Worm (Caenorhabditis elegans) whole organism, L1 larva: ENCODE results near the gene Y57G11C.33.

Source experiments
- C16A3.4 ChIP-seq: fragments of 150-350 bp; optimal IDR thresholded peaks from 2 replicates; lab custom pipeline; 2014; ENCODE audit warnings: missing biosample characterization, missing genetic modification characterization
- F16B12.6 ChIP-seq: fragments of 150-350 bp; optimal IDR thresholded peaks from 2 replicates; lab custom pipeline; 2014; ENCODE audit warnings: missing biosample characterization, missing genetic modification characterization
- Y116A8C.19 ChIP-seq: sonication (generic microtip); optimal IDR thresholded peaks from 2 replicates; lab custom pipeline; 2016; ENCODE audit warnings: missing compliant biosample characterization, missing genetic modification characterization, borderline replicate concordance
- blmp-1 ChIP-seq: fragments of 150-350 bp; optimal IDR thresholded peaks from 2 replicates; lab custom pipeline; 2014; ENCODE audit warnings: missing biosample characterization, missing genetic modification characterization
- ceh-63 ChIP-seq: fragments of 200-800 bp; sonication (Bioruptor generic); optimal IDR thresholded peaks from 2 replicates; lab custom pipeline; 2018; ENCODE audit warnings: mild to moderate bottlenecking, missing genetic modification characterization, missing compliant biosample characterization
- ceh-8 ChIP-seq: fragments of 200-800 bp; sonication (Bioruptor generic); optimal IDR thresholded peaks from 2 replicates; lab custom pipeline; 2018; ENCODE audit warnings: mild to moderate bottlenecking, missing genetic modification characterization, moderate library complexity, missing compliant biosample characterization
- ceh-82 ChIP-seq, 3 experiments: fragments of 150-350 bp in 1 of 3; sonication (generic microtip) in 2 of 3; optimal IDR thresholded peaks; 2 replicates each; lab custom pipeline; 2014 to 2017; ENCODE audit warnings: missing biosample characterization in 3 of 3, missing genetic modification characterization in 3 of 3
- ceh-90 ChIP-seq: sonication (generic microtip); optimal IDR thresholded peaks from 2 replicates; lab custom pipeline; 2016; ENCODE audit warnings: missing genetic modification characterization, missing compliant biosample characterization
- ces-1 ChIP-seq: fragments of 150-350 bp; optimal IDR thresholded peaks from 2 replicates; lab custom pipeline; 2014; ENCODE audit warnings: missing biosample characterization, missing genetic modification reagents, missing genetic modification characterization
- dpl-1 ChIP-seq, 3 experiments: fragments of 150-350 bp in 2 of 3; sonication (generic microtip) in 1 of 3; optimal IDR thresholded peaks; 2 replicates each; lab custom pipeline; 2014 to 2017; ENCODE audit warnings: missing biosample characterization in 3 of 3, missing genetic modification characterization in 3 of 3, missing genetic modification reagents in 3 of 3
- dsc-1 ChIP-seq: sonication (generic microtip); optimal IDR thresholded peaks from 2 replicates; lab custom pipeline; 2016; ENCODE audit warnings: mild to moderate bottlenecking, missing genetic modification characterization, missing compliant biosample characterization
- elt-2 ChIP-seq: sonication (generic microtip); optimal IDR thresholded peaks from 2 replicates; lab custom pipeline; 2016; ENCODE audit warnings: missing genetic modification characterization, mild to moderate bottlenecking, inconsistent platforms, missing compliant biosample characterization, missing genetic modification reagents
- elt-3 ChIP-seq, 6 experiments: fragments of 150-350 bp in 1 of 6; sonication (generic microtip); optimal IDR thresholded peaks; 2 replicates each; lab custom pipeline; 2017 to 2018; ENCODE audit warnings: missing biosample characterization in 6 of 6, missing genetic modification characterization in 6 of 6, inconsistent platforms in 1 of 6
- ets-5 ChIP-seq: fragments of 200-800 bp; sonication (Bioruptor generic); IDR thresholded peaks from 2 replicates; pipeline ENCODE4 v1.3.6; 2022; ENCODE audit warnings: missing genetic modification characterization, missing compliant biosample characterization
- fkh-10 ChIP-seq: sonication (generic microtip); optimal IDR thresholded peaks from 2 replicates; lab custom pipeline; 2017; ENCODE audit warnings: missing biosample characterization, missing genetic modification reagents, missing genetic modification characterization
- fkh-4 ChIP-seq: sonication (generic microtip); optimal IDR thresholded peaks from 2 replicates; lab custom pipeline; 2016; ENCODE audit warnings: missing compliant biosample characterization, missing genetic modification characterization, borderline replicate concordance
- fos-1 ChIP-seq: fragments of 150-350 bp; optimal IDR thresholded peaks from 2 replicates; lab custom pipeline; 2014; ENCODE audit warnings: missing biosample characterization, missing genetic modification characterization
- isw-1 ChIP-seq: fragments of 200-800 bp; sonication (Bioruptor generic); IDR thresholded peaks from 2 replicates; pipeline ENCODE4 v1.3.6; 2022; ENCODE audit warnings: missing genetic modification characterization, missing compliant biosample characterization
- jun-1 ChIP-seq: fragments of 150-350 bp; optimal IDR thresholded peaks from 2 replicates; lab custom pipeline; 2014; ENCODE audit warnings: missing biosample characterization, missing genetic modification reagents, missing genetic modification characterization
- lin-13 ChIP-seq: fragments of 150-350 bp; optimal IDR thresholded peaks from 2 replicates; lab custom pipeline; 2014; ENCODE audit warnings: missing biosample characterization, missing genetic modification reagents, missing genetic modification characterization
- lin-14 ChIP-seq: fragments of 200-800 bp; sonication (Bioruptor generic); optimal IDR thresholded peaks from 2 replicates; lab custom pipeline; 2018; ENCODE audit warnings: mild to moderate bottlenecking, missing genetic modification characterization, moderate library complexity, missing compliant biosample characterization
- lin-35 ChIP-seq, 2 experiments: fragments of 150-350 bp; optimal IDR thresholded peaks; 2 replicates each; lab custom pipeline; 2014; ENCODE audit warnings: missing biosample characterization in 2 of 2, missing genetic modification characterization in 2 of 2, missing genetic modification reagents in 2 of 2
- lir-3 ChIP-seq: sonication (generic microtip); optimal IDR thresholded peaks from 2 replicates; lab custom pipeline; 2016; ENCODE audit warnings: mild to moderate bottlenecking, missing genetic modification characterization, moderate library complexity, missing compliant biosample characterization; ENCODE audit not compliant: poor library complexity
- mdl-1 ChIP-seq, 2 experiments: fragments of 150-350 bp; optimal IDR thresholded peaks; 2 replicates each; lab custom pipeline; 2014 to 2017; ENCODE audit warnings: missing biosample characterization in 2 of 2, missing genetic modification characterization in 2 of 2, inconsistent platforms in 1 of 2
- mef-2 ChIP-seq: fragments of 150-350 bp; optimal IDR thresholded peaks from 2 replicates; lab custom pipeline; 2014; ENCODE audit warnings: missing biosample characterization, missing genetic modification characterization
- nhr-12 ChIP-seq: sonication (generic microtip); optimal IDR thresholded peaks from 2 replicates; lab custom pipeline; 2017; ENCODE audit warnings: missing biosample characterization, missing genetic modification characterization
- nhr-20 ChIP-seq: sonication (generic microtip); optimal IDR thresholded peaks from 2 replicates; lab custom pipeline; 2016; ENCODE audit warnings: mild to moderate bottlenecking, missing genetic modification characterization, missing compliant biosample characterization
- nhr-28 ChIP-seq: fragments of 150-350 bp; optimal IDR thresholded peaks from 2 replicates; lab custom pipeline; 2014; ENCODE audit warnings: missing biosample characterization, missing genetic modification characterization
- nhr-47 ChIP-seq: sonication (generic microtip); optimal IDR thresholded peaks from 2 replicates; lab custom pipeline; 2016; ENCODE audit warnings: mild to moderate bottlenecking, missing genetic modification characterization, moderate library complexity, missing compliant biosample characterization
- nhr-77 ChIP-seq: fragments of 150-350 bp; optimal IDR thresholded peaks from 2 replicates; lab custom pipeline; 2014; ENCODE audit warnings: missing biosample characterization, missing genetic modification characterization
- nhr-84 ChIP-seq: sonication (generic microtip); optimal IDR thresholded peaks from 2 replicates; lab custom pipeline; 2017; ENCODE audit warnings: missing biosample characterization, missing genetic modification characterization
- nhr-90 ChIP-seq: sonication (generic microtip); optimal IDR thresholded peaks from 2 replicates; lab custom pipeline; 2016; ENCODE audit warnings: mild to moderate bottlenecking, missing genetic modification characterization, missing compliant biosample characterization; ENCODE audit not compliant: poor library complexity
- pag-3 ChIP-seq: sonication (generic microtip); optimal IDR thresholded peaks from 2 replicates; lab custom pipeline; 2017; ENCODE audit warnings: missing genetic modification characterization, mild to moderate bottlenecking, missing compliant biosample characterization, antibody characterized with exemption, borderline replicate concordance; ENCODE audit not compliant: insufficient read depth
- rnt-1 ChIP-seq: sonication (generic microtip); optimal IDR thresholded peaks from 2 replicates; lab custom pipeline; 2016; ENCODE audit warnings: mild to moderate bottlenecking, missing genetic modification characterization, moderate library complexity, missing compliant biosample characterization
- skn-1 ChIP-seq: fragments of 150-350 bp; optimal IDR thresholded peaks from 2 replicates; lab custom pipeline; 2014; ENCODE audit warnings: missing biosample characterization, missing genetic modification characterization
- snpc-4 ChIP-seq: fragments of 150-350 bp; optimal IDR thresholded peaks from 2 replicates; lab custom pipeline; 2014; ENCODE audit warnings: missing biosample characterization, missing genetic modification characterization
- snu-23 ChIP-seq: sonication (generic microtip); optimal IDR thresholded peaks from 2 replicates; lab custom pipeline; 2016; ENCODE audit warnings: missing genetic modification characterization, missing compliant biosample characterization
- sox-4 ChIP-seq: sonication (generic microtip); optimal IDR thresholded peaks from 2 replicates; lab custom pipeline; 2016; ENCODE audit warnings: missing genetic modification characterization, missing compliant biosample characterization
- sptf-1 ChIP-seq: fragments of 150-350 bp; optimal IDR thresholded peaks from 2 replicates; lab custom pipeline; 2014; ENCODE audit warnings: missing biosample characterization, missing genetic modification characterization
- sup-37 ChIP-seq: fragments of 200-800 bp; sonication (Bioruptor generic); optimal IDR thresholded peaks from 2 replicates; lab custom pipeline; 2018; ENCODE audit warnings: mild to moderate bottlenecking, missing genetic modification characterization, missing compliant biosample characterization
- tbx-2 ChIP-seq: sonication (generic microtip); optimal IDR thresholded peaks from 2 replicates; lab custom pipeline; 2016; ENCODE audit warnings: missing genetic modification characterization, missing compliant biosample characterization
- tlp-1 ChIP-seq: fragments of 150-350 bp; optimal IDR thresholded peaks from 2 replicates; lab custom pipeline; 2014; ENCODE audit warnings: missing biosample characterization, missing genetic modification characterization
- unc-130 ChIP-seq: fragments of 150-350 bp; optimal IDR thresholded peaks from 2 replicates; lab custom pipeline; 2017; ENCODE audit warnings: missing biosample characterization, missing genetic modification characterization, inconsistent platforms
- unc-30 ChIP-seq: sonication (generic microtip); optimal IDR thresholded peaks from 2 replicates; lab custom pipeline; 2017; ENCODE audit warnings: missing biosample characterization, missing genetic modification characterization
- unc-62 ChIP-seq: fragments of 150-350 bp; optimal IDR thresholded peaks from 2 replicates; lab custom pipeline; 2014; ENCODE audit warnings: missing biosample characterization, missing genetic modification reagents, missing genetic modification characterization
- unc-98 ChIP-seq: fragments of 200-800 bp; sonication (Bioruptor generic); IDR thresholded peaks from 2 replicates; pipeline ENCODE4 v1.3.6; 2022; ENCODE audit warnings: missing genetic modification characterization, missing compliant biosample characterization
- zip-4 ChIP-seq: fragments of 200-800 bp; sonication (Bioruptor generic); optimal IDR thresholded peaks from 2 replicates; lab custom pipeline; 2018; ENCODE audit warnings: mild to moderate bottlenecking, missing genetic modification characterization, moderate library complexity, missing compliant biosample characterization
- ztf-11 ChIP-seq, 2 experiments: sonication (generic microtip); optimal IDR thresholded peaks; 2 replicates each; lab custom pipeline; 2016 to 2017; ENCODE audit warnings: missing genetic modification characterization in 2 of 2, missing biosample characterization in 1 of 2, missing compliant biosample characterization in 1 of 2
- ztf-4 ChIP-seq: fragments of 150-350 bp; optimal IDR thresholded peaks from 2 replicates; lab custom pipeline; 2014; ENCODE audit warnings: missing biosample characterization, missing genetic modification characterization

Gene Y57G11C.33

ce11 chrIV:14609774-14610173 is 47.1 kb upstream of the Y57G11C.33 start (continued):
- no peak for TF ChIP-seq ceh-63 (GFP tag; lab: Kevin White, UChicago)
- TF ChIP-seq ztf-11 (tag; optimal IDR thresholded peaks at IDR 0.05; lab: Kevin White, UChicago): no peak
- no peak for TF ChIP-seq Y116A8C.19
- TF ChIP-seq dsc-1 (tag; lab: Kevin White, UChicago): no peak
- peak; percentile 19 for TF ChIP-seq blmp-1 (tag; lab: Kevin White, UChicago)
- TF ChIP-seq mdl-1 (tag; optimal IDR thresholded peaks at IDR 0.05; lab: Kevin White, UChicago): peak in 1 of 2 experiments; percentile 8
- no peak for TF ChIP-seq fkh-10 (GFP tag; lab: Kevin White, UChicago)
- TF ChIP-seq zip-4 (GFP tag; lab: Kevin White, UChicago): no peak
- TF ChIP-seq pag-3 (tag; lab: Kevin White, UChicago): no peak
- TF ChIP-seq nhr-84 (tag; lab: Kevin White, UChicago): no peak
- no peak for TF ChIP-seq fos-1 (tag; lab: Kevin White, UChicago)
- no peak for TF ChIP-seq ces-1 (GFP tag; lab: Kevin White, UChicago)
- peak; percentile 72 for TF ChIP-seq skn-1 (tag; lab: Kevin White, UChicago)
- TF ChIP-seq unc-130 (tag; lab: Kevin White, UChicago): no peak
- peak; percentile 1 for TF ChIP-seq nhr-90
- no peak for TF ChIP-seq fkh-4 (tag; lab: Kevin White, UChicago)
- TF ChIP-seq rnt-1: no peak
- no peak for TF ChIP-seq nhr-12 (tag; lab: Kevin White, UChicago)
- TF ChIP-seq unc-62: no peak
- TF ChIP-seq nhr-47 (tag; lab: Kevin White, UChicago): no peak
- TF ChIP-seq elt-3 (tag; optimal IDR thresholded peaks at IDR 0.05; lab: Kevin White, UChicago): peak in 1 of 6 experiments; percentile 22
- no peak for TF ChIP-seq sptf-1 (tag; lab: Kevin White, UChicago)

DNA sequence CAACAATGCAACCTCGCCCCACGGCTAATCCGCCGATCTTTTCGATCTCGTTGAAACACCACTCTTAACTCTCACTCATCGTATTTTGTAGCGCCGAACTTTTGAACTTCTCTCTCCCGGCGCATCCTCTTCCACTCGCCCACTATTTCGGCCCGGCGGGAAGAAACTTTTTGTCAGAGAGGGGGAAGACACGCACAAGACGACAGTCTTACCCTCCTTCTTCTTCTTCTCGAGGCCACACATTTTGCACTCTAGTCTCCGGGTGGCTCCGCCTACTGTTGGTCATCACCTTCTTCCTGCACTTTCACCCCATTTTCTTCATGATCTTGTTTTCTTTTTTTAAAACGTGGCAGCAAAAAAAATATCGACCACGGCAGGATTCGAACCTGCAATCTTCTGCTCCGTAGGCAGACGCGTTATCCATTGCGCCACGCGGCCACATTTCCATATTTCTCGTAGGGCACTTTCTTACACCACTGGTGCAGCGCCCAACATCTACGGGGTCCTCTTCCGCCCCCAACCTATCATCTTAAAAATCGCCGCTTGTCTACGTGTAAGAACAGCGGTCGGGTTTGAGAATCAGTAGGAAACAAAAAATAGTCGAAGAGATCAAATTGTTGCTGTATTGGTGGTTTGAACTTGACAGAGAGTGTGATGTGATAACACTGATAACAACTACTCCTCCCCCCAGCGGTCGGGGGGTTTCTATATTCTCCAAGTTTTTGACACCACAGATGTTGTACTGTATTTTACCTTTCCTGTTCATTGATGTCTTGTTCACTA is 45.7 kb upstream of the Y57G11C.33 start:
- TF ChIP-seq nhr-20 (tag; lab: Kevin White, UChicago) (peak; percentile 94), lin-14 (peak; percentile 82), unc-30 (tag; lab: Kevin White, UChicago) (no peak), F16B12.6 (no peak), ztf-4 (no peak), unc-98 (GFP tag; lab: Robert Waterston, UW) (no peak), nhr-47 (tag; lab: Kevin White, UChicago) (peak; percentile 41), mdl-1 (tag; optimal IDR thresholded peaks at IDR 0.05; lab: Kevin White, UChicago) (peak in 1 of 2 experiments; percentile 48), jun-1 (no peak), ztf-11 (tag; optimal IDR thresholded peaks at IDR 0.05; lab: Kevin White, UChicago) (no peak), mef-2 (tag; lab: Kevin White, UChicago) (no peak), lin-35 (GFP tag; optimal IDR thresholded peaks at IDR 0.05; lab: Kevin White, UChicago) (peak; percentile 11 to 45), snu-23 (GFP tag; lab: Kevin White, UChicago) (peak; percentile 72), nhr-77 (tag; lab: Kevin White, UChicago) (peak; percentile 60), lin-13 (GFP tag; lab: Kevin White, UChicago) (peak; percentile 21), sox-4 (no peak), fkh-10 (GFP tag; lab: Kevin White, UChicago) (no peak), ceh-8 (GFP tag; lab: Kevin White, UChicago) (no peak), ceh-82 (tag; optimal IDR thresholded peaks at IDR 0.05; lab: Kevin White, UChicago) (peak in 1 of 3 experiments; percentile 2), elt-2 (tag; lab: Kevin White, UChicago) (no peak), ets-5 (GFP tag; lab: Robert Waterston, UW) (no peak), nhr-28 (tag; lab: Kevin White, UChicago) (no peak), tbx-2 (tag; lab: Kevin White, UChicago) (peak; percentile 59), sptf-1 (tag; lab: Kevin White, UChicago) (no peak), dpl-1 (GFP tag; optimal IDR thresholded peaks at IDR 0.05; lab: Kevin White, UChicago) (peak in 2 of 3 experiments; percentile 29 to 54), tlp-1 (tag; lab: Kevin White, UChicago) (no peak), sup-37 (GFP tag; lab: Kevin White, UChicago) (no peak), isw-1 (GFP tag; lab: Robert Waterston, UW) (no peak), snpc-4 (tag; lab: Kevin White, UChicago) (peak; percentile 28), blmp-1 (tag; lab: Kevin White, UChicago) (peak; percentile 97), lir-3 (tag; lab: Kevin White, UChicago) (no peak), C16A3.4 (tag; lab: Kevin White, UChicago) (peak; percentile 67), ceh-90 (no peak)
